Fruit fly (Drosophila melanogaster): ENCODE measurements around the gene CG13992.

The CG13992 gene

DNA sequence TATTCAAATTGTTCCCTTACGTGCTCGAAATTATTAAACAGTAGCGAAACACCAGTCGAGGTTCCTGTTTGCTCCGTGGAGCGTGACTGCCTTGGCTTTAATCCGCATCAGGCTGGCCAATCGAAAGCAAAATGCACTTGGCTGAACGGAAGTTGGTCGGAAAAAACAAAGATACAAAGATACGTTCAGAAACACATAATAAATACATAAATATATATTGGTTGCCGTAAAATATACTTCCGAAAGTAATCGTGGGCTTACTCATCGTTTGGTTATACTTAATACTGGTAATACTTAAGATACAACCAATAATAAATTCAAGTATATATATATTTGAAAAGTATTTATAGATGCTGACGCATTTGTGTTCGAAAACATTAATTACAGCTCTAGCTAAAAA is 2.7 kb downstream of the CG13992 start, which contains the start of gene psd:
Gene psd, minus strand, starts transcription at position 101 of the 400 bp plus-strand sequence.
- no peak for TF ChIP-seq lov (optimal IDR thresholded peaks at IDR 0.05)
- 0 out of 3 replicates have a peak, but pooled peaks have one; percentile 26 for TF ChIP-seq lov (GFP tag; IDR thresholded peaks at IDR 0.05)
- no peak for TF ChIP-seq psq (GFP tag; optimal IDR thresholded peaks at IDR 0.05)

DNA sequence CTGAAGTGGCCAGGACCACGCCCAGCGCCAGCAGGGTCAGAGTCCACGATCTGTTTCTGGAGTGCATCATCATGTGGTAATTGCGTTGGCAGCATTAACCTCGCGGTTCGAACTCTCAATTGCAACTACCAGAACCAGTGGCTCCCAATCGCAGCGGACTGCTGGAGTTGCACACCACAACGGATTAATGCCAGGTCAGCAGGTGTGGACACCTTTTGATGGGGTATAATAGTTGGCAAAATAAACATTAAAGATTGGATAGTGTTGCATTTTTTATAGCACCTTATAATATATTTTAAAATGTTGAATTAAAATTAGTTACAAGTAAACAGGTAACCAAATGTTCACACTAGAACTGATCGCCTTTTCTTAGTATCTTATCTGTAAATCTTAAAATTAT is 3.3 kb downstream of the CG13992 start:
- TF ChIP-seq lola (GFP tag; optimal IDR thresholded peaks at IDR 0.05) (no peak), CG18262 (tag; optimal IDR thresholded peaks at IDR 0.05) (no peak), Ets65A (GFP tag) (no peak), tio (GFP tag; optimal IDR thresholded peaks at IDR 0.05) (no peak), Hr3 (GFP tag; optimal IDR thresholded peaks at IDR 0.05) (no peak), Dfd (GFP tag; optimal IDR thresholded peaks at IDR 0.05) (no peak), bigmax (GFP tag; optimal IDR thresholded peaks at IDR 0.05) (no peak), chm (GFP tag; IDR thresholded peaks at IDR 0.05) (no peak), CG6813 (GFP tag; optimal IDR thresholded peaks at IDR 0.05) (no peak), CG3407 (GFP tag; optimal IDR thresholded peaks at IDR 0.05) (no peak), CG9437 (GFP tag; optimal IDR thresholded peaks at IDR 0.05) (no peak), Dbx (GFP tag; IDR thresholded peaks at IDR 0.05) (no peak), CG8944 (GFP tag; optimal IDR thresholded peaks at IDR 0.05) (no peak), CG11723 (GFP tag; optimal IDR thresholded peaks at IDR 0.05) (no peak), CG7987 (GFP tag; optimal IDR thresholded peaks at IDR 0.05) (no peak), pum (GFP tag; optimal IDR thresholded peaks at IDR 0.05) (no peak), Fer2 (tag; optimal IDR thresholded peaks at IDR 0.05) (no peak)

DNA sequence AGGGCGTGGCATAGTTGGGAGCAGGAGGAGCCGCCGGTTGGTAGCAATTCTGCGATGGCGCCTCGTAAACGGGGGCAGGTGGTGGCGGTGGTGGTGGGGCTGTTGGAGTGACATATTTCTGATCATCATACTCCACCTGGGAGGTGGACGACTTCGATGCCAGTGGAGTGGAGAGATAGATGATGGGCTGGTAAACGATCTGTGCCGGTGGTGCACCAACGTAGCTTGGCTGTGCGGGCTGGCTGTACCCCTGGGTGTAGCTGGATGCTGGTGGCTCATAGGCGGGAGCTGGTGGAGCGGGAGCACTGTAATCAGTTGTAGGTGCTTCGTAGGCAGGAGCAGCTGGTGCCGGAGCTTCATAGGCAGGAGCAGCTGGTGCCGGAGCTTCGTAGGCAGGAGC is 4.3 kb downstream of the CG13992 start:
- TF ChIP-seq lov (optimal IDR thresholded peaks at IDR 0.05) (no peak), lov (GFP tag; IDR thresholded peaks at IDR 0.05) (peak; percentile 21; the same call in 1 of the 3 replicates), Ets65A (GFP tag) (peak; percentile 93), HLH54F (GFP tag; optimal IDR thresholded peaks at IDR 0.05) (no peak), Med (GFP tag) (peak; percentile 13)

DNA sequence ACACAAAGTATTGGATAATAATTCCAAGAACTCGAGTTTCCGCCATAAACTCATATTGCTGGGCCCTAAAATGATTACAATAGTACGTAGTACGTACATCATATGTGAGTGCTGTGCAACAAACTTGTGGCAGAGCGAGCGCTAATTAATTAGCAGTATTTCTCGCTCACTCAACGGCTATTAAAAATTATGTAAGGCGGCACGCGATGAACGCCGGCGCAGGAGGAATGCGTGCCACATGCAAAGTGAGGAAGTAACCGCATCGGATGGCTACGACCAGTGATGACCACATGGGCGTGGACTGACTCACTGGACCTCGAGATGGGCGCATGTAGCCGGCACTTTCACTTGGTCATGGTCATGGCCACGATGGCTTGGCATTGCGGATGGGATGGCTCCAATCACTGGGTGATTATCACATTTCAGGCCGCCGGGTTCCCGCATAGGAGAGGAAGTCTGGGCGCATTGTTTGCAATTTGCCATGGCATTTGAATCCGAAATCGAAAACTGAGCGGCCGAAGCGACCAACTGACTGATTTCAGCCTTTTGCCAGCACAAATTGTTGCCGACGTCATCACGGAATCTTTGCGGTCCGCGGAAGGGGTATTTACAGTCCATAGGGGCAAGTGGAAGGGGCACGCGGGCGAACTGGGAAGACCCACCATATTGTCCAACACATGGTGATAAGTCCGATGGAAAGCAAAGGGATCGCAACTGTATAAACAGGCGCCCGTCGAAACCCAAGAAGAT is 6.2 kb downstream of the CG13992 start:
- TF ChIP-seq zen2 (GFP tag; IDR thresholded peaks at IDR 0.05; ENCODE audit: partially characterized antibody) (0 out of 3 replicates have a peak, but pooled peaks have one; percentile 16), sisA (GFP tag; IDR thresholded peaks at IDR 0.05) (0 out of 2 replicates have a peak, but pooled peaks have one; percentile 7), CG13894 (tag; optimal IDR thresholded peaks at IDR 0.05) (no peak), vfl (GFP tag; optimal IDR thresholded peaks at IDR 0.05) (no peak), prd (optimal IDR thresholded peaks at IDR 0.05) (no peak), prd (GFP tag; IDR thresholded peaks at IDR 0.05) (0 out of 3 replicates have a peak, but pooled peaks have one; percentile 9), CG10274 (GFP tag; optimal IDR thresholded peaks at IDR 0.05) (no peak), chinmo (GFP tag; IDR thresholded peaks at IDR 0.05; ENCODE audit: partially characterized antibody) (no peak), NFAT (GFP tag; IDR thresholded peaks at IDR 0.05) (no peak), org-1 (GFP tag; optimal IDR thresholded peaks at IDR 0.05) (no peak), gcm (GFP tag; optimal IDR thresholded peaks at IDR 0.05) (peak; percentile 24), luna (GFP tag; optimal IDR thresholded peaks at IDR 0.05) (no peak), sd (tag; optimal IDR thresholded peaks at IDR 0.05) (no peak), Med (GFP tag) (peak; percentile 13), CG42726 (GFP tag; IDR thresholded peaks at IDR 0.05; ENCODE audit: partially characterized antibody) (no peak), CG4360 (GFP tag; IDR thresholded peaks at IDR 0.05) (0 out of 2 replicates have a peak, but pooled peaks have one; percentile 13), crol (GFP tag; IDR thresholded peaks at IDR 0.05) (peak; percentile 39; the same call in 1 of the 2 replicates), nau (GFP tag; optimal IDR thresholded peaks at IDR 0.05) (no peak), Ets97D (GFP tag; optimal IDR thresholded peaks at IDR 0.05) (no peak), twi (tag; optimal IDR thresholded peaks at IDR 0.05) (peak; percentile 72), Pdp1 (GFP tag; optimal IDR thresholded peaks at IDR 0.05) (peak in 1 of 2 experiments; percentile 57), ap (GFP tag; IDR thresholded peaks at IDR 0.05) (peak; percentile 3; the same call in 1 of the 2 replicates), CG6683 (GFP tag; optimal IDR thresholded peaks at IDR 0.05) (no peak), so (GFP tag; IDR thresholded peaks at IDR 0.05) (peak; percentile 56; the same call in 1 of the 3 replicates)
